Fruit fly (Drosophila melanogaster): ENCODE measurements around the gene CG14182.

DNA sequence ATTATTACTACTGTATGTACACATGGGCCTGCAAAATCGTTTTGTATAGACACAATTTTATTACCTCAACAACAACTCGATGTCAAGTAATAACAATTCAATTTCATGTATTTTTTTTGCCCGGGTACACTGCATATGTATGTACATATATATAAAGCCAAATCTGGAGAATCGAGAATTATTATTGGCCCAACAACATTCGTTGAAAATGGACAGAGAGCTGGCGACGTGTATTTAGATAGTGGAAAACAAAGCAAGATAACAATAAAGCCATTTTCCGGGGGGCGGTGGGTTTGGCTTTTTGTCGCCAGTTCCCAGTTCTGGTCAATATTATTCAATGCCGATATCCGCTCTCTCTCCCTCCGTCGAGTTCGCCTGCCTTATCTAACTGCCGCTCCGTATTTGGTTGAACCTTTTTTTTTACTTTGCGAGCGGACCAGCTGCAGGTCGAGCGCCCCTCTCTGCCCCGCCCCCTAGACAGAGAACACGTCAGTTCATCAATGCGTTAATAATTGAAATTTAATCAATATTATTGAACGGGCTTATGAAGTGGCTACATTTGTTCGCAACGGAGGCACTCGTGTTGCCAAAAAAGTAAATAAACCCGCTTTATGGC lies 49.8 kb downstream of the CG14182 start:
- TF ChIP-seq EcR (GFP tag; optimal IDR thresholded peaks at IDR 0.05) (no peak), CG8159 (tag; optimal IDR thresholded peaks at IDR 0.05) (no peak), fd96Ca (GFP tag; IDR thresholded peaks at IDR 0.05) (no peak), CG15710 (tag; optimal IDR thresholded peaks at IDR 0.05) (no peak), CG14655 (GFP tag; optimal IDR thresholded peaks at IDR 0.05) (no peak), CG4496 (GFP tag; IDR thresholded peaks at IDR 0.05) (no peak), CG34367 (tag; optimal IDR thresholded peaks at IDR 0.05) (no peak), Pif1B (GFP tag; optimal IDR thresholded peaks at IDR 0.05) (no peak), D1 (tag; optimal IDR thresholded peaks at IDR 0.05) (no peak), CG13204 (GFP tag; optimal IDR thresholded peaks at IDR 0.05) (no peak), CG10348 (GFP tag; IDR thresholded peaks at IDR 0.05) (no peak)
